Worm (Caenorhabditis elegans): ENCODE data around the gene ptr-4.

DNA sequence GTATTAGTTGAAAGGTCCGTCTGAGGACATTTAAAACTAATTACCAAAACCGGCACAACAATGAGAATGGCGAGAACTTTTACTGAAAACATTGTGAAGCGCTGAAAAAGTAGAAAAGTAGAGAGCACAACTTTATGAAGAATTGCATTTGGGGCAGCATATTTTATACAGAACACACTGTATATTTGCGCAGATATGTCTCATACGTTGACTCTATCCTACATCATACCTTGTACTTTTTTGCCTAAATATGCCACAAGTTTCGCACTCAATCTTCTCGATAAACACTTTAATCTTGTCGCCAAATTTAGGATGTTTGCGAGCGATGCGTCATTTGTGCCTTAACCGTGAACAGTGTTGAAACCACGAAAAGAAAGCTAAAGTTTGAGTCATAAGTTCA, 37.5 kb upstream of the ptr-4 start, which contains the start of gene C15H9.11:
- TF ChIP-seq daf-12 (tag; optimal IDR thresholded peaks at IDR 0.05) (no peak), ceh-9 (tag; optimal IDR thresholded peaks at IDR 0.05) (no peak), ztf-11 (tag; optimal IDR thresholded peaks at IDR 0.05) (no peak), ztf-4 (tag; optimal IDR thresholded peaks at IDR 0.05) (no peak), unc-62 (GFP tag; optimal IDR thresholded peaks at IDR 0.05) (no peak), zag-1 (tag; optimal IDR thresholded peaks at IDR 0.05) (no peak), nhr-25 (tag; optimal IDR thresholded peaks at IDR 0.05) (no peak), elt-3 (tag; optimal IDR thresholded peaks at IDR 0.05) (no peak), nhr-12 (tag; optimal IDR thresholded peaks at IDR 0.05) (no peak), fkh-10 (GFP tag; optimal IDR thresholded peaks at IDR 0.05) (no peak), mdl-1 (tag; optimal IDR thresholded peaks at IDR 0.05) (no peak), nhr-77 (tag; optimal IDR thresholded peaks at IDR 0.05) (no peak), nhr-28 (tag; optimal IDR thresholded peaks at IDR 0.05) (no peak), nhr-237 (tag; optimal IDR thresholded peaks at IDR 0.05) (no peak)
